Worm (Caenorhabditis elegans) whole organism, young adult: ENCODE data around the gene F26F12.8.

ENCODE experiments used
- B0261.1 ChIP-seq: sonication (generic microtip); optimal IDR thresholded peaks from 2 replicates; lab custom pipeline; 2016; ENCODE audit warnings: mild to moderate bottlenecking, missing genetic modification characterization, moderate library complexity, missing compliant biosample characterization
- F10E7.11 ChIP-seq: sonication (generic microtip); optimal IDR thresholded peaks from 2 replicates; lab custom pipeline; 2017; ENCODE audit warnings: mild to moderate bottlenecking, missing genetic modification characterization, moderate library complexity, missing compliant biosample characterization
- F23B12.7 ChIP-seq: sonication (generic microtip); optimal IDR thresholded peaks from 2 replicates; lab custom pipeline; 2017; ENCODE audit warnings: missing genetic modification characterization, mild to moderate bottlenecking, missing compliant biosample characterization, antibody characterized with exemption, moderate library complexity; ENCODE audit not compliant: insufficient read depth
- F33H1.4 ChIP-seq: fragments of 200-800 bp; sonication (Bioruptor generic); IDR thresholded peaks from 2 replicates; pipeline ENCODE4 v1.3.6; 2022; ENCODE audit warnings: missing genetic modification reagents, missing genetic modification characterization, missing compliant biosample characterization
- F57A8.1 ChIP-seq: fragments of 200-800 bp; sonication (Bioruptor generic); optimal IDR thresholded peaks from 2 replicates; lab custom pipeline; 2018; ENCODE audit warnings: mild to moderate bottlenecking, missing genetic modification characterization, moderate library complexity, missing compliant biosample characterization
- K11D2.4 ChIP-seq: fragments of 200-800 bp; sonication (Bioruptor generic); IDR thresholded peaks from 2 replicates; pipeline ENCODE4 v1.3.6; 2022; ENCODE audit warnings: missing genetic modification reagents, missing genetic modification characterization, missing compliant biosample characterization
- K12H6.12 ChIP-seq: fragments of 200-800 bp; sonication (Bioruptor generic); optimal IDR thresholded peaks from 2 replicates; lab custom pipeline; 2018; ENCODE audit warnings: mild to moderate bottlenecking, missing genetic modification characterization, missing compliant biosample characterization
- Y53F4B.3 ChIP-seq: fragments of 200-800 bp; sonication (Bioruptor generic); IDR thresholded peaks from 2 replicates; pipeline ENCODE4 v1.3.6; 2022; ENCODE audit warnings: missing genetic modification reagents, missing genetic modification characterization, missing compliant biosample characterization
- akir-1 ChIP-seq: fragments of 200-800 bp; sonication (Bioruptor generic); optimal IDR thresholded peaks from 2 replicates; lab custom pipeline; 2018; ENCODE audit warnings: mild to moderate bottlenecking, missing genetic modification characterization, moderate library complexity, missing compliant biosample characterization
- aptf-2 ChIP-seq: fragments of 200-800 bp; sonication (Bioruptor generic); conservative IDR thresholded peaks from 2 replicates; pipeline ENCODE4 v1.3.6; 2022; ENCODE audit warnings: missing genetic modification reagents, missing genetic modification characterization, missing compliant biosample characterization
- attf-5 ChIP-seq: fragments of 200-800 bp; sonication (Bioruptor generic); optimal IDR thresholded peaks from 2 replicates; lab custom pipeline; 2018; ENCODE audit warnings: mild to moderate bottlenecking, missing genetic modification characterization, missing compliant biosample characterization
- ccch-3 ChIP-seq: fragments of 200-800 bp; sonication (Bioruptor generic); optimal IDR thresholded peaks from 2 replicates; lab custom pipeline; 2018; ENCODE audit warnings: mild to moderate bottlenecking, missing genetic modification characterization, missing compliant biosample characterization
- cebp-1 ChIP-seq, 2 experiments: fragments of 200-800 bp in 1 of 2; sonication (Bioruptor generic) in 1 of 2; sonication (generic microtip) in 1 of 2; IDR thresholded peaks in 1 of 2; optimal IDR thresholded peaks in 1 of 2; 2 replicates each; pipeline versions ENCODE4 v1.3.6 to Lab custom; 2017 to 2022; ENCODE audit warnings: missing compliant biosample characterization in 2 of 2, missing genetic modification characterization in 2 of 2, mild to moderate bottlenecking in 1 of 2, missing genetic modification reagents in 1 of 2, moderate library complexity in 1 of 2
- cebp-2 ChIP-seq: fragments of 200-800 bp; sonication (Bioruptor generic); IDR thresholded peaks from 2 replicates; pipeline ENCODE4 v1.3.6; 2022; ENCODE audit warnings: missing genetic modification characterization, missing compliant biosample characterization
- ceh-91 ChIP-seq: fragments of 200-800 bp; sonication (Bioruptor generic); IDR thresholded peaks from 2 replicates; pipeline ENCODE4 v1.3.6; 2022; ENCODE audit warnings: missing genetic modification reagents, missing genetic modification characterization, missing compliant biosample characterization
- die-1 ChIP-seq: sonication (generic microtip); optimal IDR thresholded peaks from 2 replicates; lab custom pipeline; 2016; ENCODE audit warnings: missing genotype, mild to moderate bottlenecking, missing genetic modification characterization, missing compliant biosample characterization
- dox-1 ChIP-seq: fragments of 200-800 bp; sonication (Bioruptor generic); IDR thresholded peaks from 2 replicates; pipeline ENCODE4 v1.3.6; 2022; ENCODE audit warnings: missing genetic modification reagents, missing genetic modification characterization, missing compliant biosample characterization
- dpl-1 ChIP-seq: fragments of 150-350 bp; optimal IDR thresholded peaks from 2 replicates; lab custom pipeline; 2014; ENCODE audit warnings: missing biosample characterization, missing genetic modification reagents, missing genetic modification characterization
- efl-1 ChIP-seq: fragments of 150-350 bp; optimal IDR thresholded peaks from 2 replicates; lab custom pipeline; 2014; ENCODE audit warnings: missing biosample characterization, missing genetic modification reagents, missing genetic modification characterization
- hlh-12 ChIP-seq: sonication (generic microtip); optimal IDR thresholded peaks from 2 replicates; lab custom pipeline; 2016; ENCODE audit warnings: missing genetic modification characterization, missing compliant biosample characterization
- hlh-26 ChIP-seq: fragments of 200-800 bp; sonication (Bioruptor generic); conservative IDR thresholded peaks from 2 replicates; pipeline ENCODE4 v1.3.6; 2022; ENCODE audit warnings: missing genetic modification reagents, missing genetic modification characterization, missing compliant biosample characterization
- lin-35 ChIP-seq, 3 experiments: fragments of 150-350 bp in 2 of 3; sonication (generic microtip) in 1 of 3; optimal IDR thresholded peaks; 2 replicates each; lab custom pipeline; 2014 to 2018; ENCODE audit warnings: missing biosample characterization in 3 of 3, missing genetic modification characterization in 3 of 3, missing genetic modification reagents in 3 of 3
- lin-40 ChIP-seq: sonication (generic microtip); optimal IDR thresholded peaks from 2 replicates; lab custom pipeline; 2016; ENCODE audit warnings: missing genetic modification characterization, mild to moderate bottlenecking, missing compliant biosample characterization, missing genotype, missing genetic modification reagents
- lin-54 ChIP-seq: fragments of 200-800 bp; sonication (Bioruptor generic); optimal IDR thresholded peaks from 2 replicates; lab custom pipeline; 2018; ENCODE audit warnings: mild to moderate bottlenecking, missing genetic modification characterization, missing compliant biosample characterization
- lsl-1 ChIP-seq: fragments of 200-800 bp; sonication (Bioruptor generic); optimal IDR thresholded peaks from 2 replicates; lab custom pipeline; 2018; ENCODE audit warnings: mild to moderate bottlenecking, missing genetic modification characterization, moderate library complexity, missing compliant biosample characterization
- madf-10 ChIP-seq: sonication (generic microtip); optimal IDR thresholded peaks from 2 replicates; lab custom pipeline; 2016; ENCODE audit warnings: mild to moderate bottlenecking, missing genetic modification characterization, missing compliant biosample characterization
- madf-3 ChIP-seq: fragments of 200-800 bp; sonication (Bioruptor generic); IDR thresholded peaks from 2 replicates; pipeline ENCODE4 v1.3.6; 2022; ENCODE audit warnings: missing genetic modification reagents, missing genetic modification characterization, missing compliant biosample characterization
- madf-6 ChIP-seq: fragments of 200-800 bp; sonication (Bioruptor generic); IDR thresholded peaks from 2 replicates; pipeline ENCODE4 v1.3.6; 2022; ENCODE audit warnings: missing genetic modification reagents, missing genetic modification characterization, missing compliant biosample characterization
- mes-4 ChIP-seq: sonication (generic microtip); optimal IDR thresholded peaks from 2 replicates; lab custom pipeline; 2016; ENCODE audit warnings: missing genotype, missing genetic modification characterization, missing compliant biosample characterization
- nfya-1 ChIP-seq: sonication (generic microtip); optimal IDR thresholded peaks from 2 replicates; lab custom pipeline; 2017; ENCODE audit warnings: antibody characterized with exemption, missing compliant biosample characterization, missing genetic modification characterization, borderline replicate concordance; ENCODE audit not compliant: insufficient read depth
- nhr-120 ChIP-seq: fragments of 200-800 bp; sonication (Bioruptor generic); IDR thresholded peaks from 2 replicates; pipeline ENCODE4 v1.3.6; 2022; ENCODE audit warnings: missing genetic modification characterization, missing compliant biosample characterization
- nhr-80 ChIP-seq: sonication (generic microtip); optimal IDR thresholded peaks from 2 replicates; lab custom pipeline; 2016; ENCODE audit warnings: missing genetic modification characterization, missing compliant biosample characterization
- pha-4 ChIP-seq: fragments of 150-350 bp; sonication (generic microtip); optimal IDR thresholded peaks from 2 replicates; lab custom pipeline; 2014; ENCODE audit warnings: missing biosample characterization, missing genetic modification reagents, missing genetic modification characterization
- repo-1 ChIP-seq: sonication (generic microtip); optimal IDR thresholded peaks from 2 replicates; lab custom pipeline; 2017; ENCODE audit warnings: mild to moderate bottlenecking, missing genetic modification characterization, missing compliant biosample characterization
- sea-2 ChIP-seq: fragments of 200-800 bp; sonication (Bioruptor generic); IDR thresholded peaks from 2 replicates; pipeline ENCODE4 v1.3.6; 2022; ENCODE audit warnings: missing genetic modification characterization, missing compliant biosample characterization
- snpc-1.1 ChIP-seq: sonication (generic microtip); optimal IDR thresholded peaks from 2 replicates; lab custom pipeline; 2017; ENCODE audit warnings: missing genetic modification characterization, mild to moderate bottlenecking, missing compliant biosample characterization, antibody characterized with exemption, moderate library complexity, missing genotype, missing genetic modification reagents; ENCODE audit not compliant: insufficient read depth
- somi-1 ChIP-seq: fragments of 200-800 bp; sonication (Bioruptor generic); optimal IDR thresholded peaks from 2 replicates; lab custom pipeline; 2018; ENCODE audit warnings: mild to moderate bottlenecking, missing genetic modification characterization, missing compliant biosample characterization
- unc-62 ChIP-seq: fragments of 150-350 bp; optimal IDR thresholded peaks from 2 replicates; lab custom pipeline; 2014; ENCODE audit warnings: missing biosample characterization, missing genetic modification reagents, missing genetic modification characterization
- zim-3 ChIP-seq: sonication (generic microtip); optimal IDR thresholded peaks from 2 replicates; lab custom pipeline; 2017; ENCODE audit warnings: mild to moderate bottlenecking, missing genetic modification characterization, moderate library complexity, missing compliant biosample characterization
- ztf-25 ChIP-seq: fragments of 200-800 bp; sonication (Bioruptor generic); IDR thresholded peaks from 2 replicates; pipeline ENCODE4 v1.3.6; 2022; ENCODE audit warnings: missing genetic modification reagents, missing genetic modification characterization, missing compliant biosample characterization
- ztf-26 ChIP-seq: sonication (generic microtip); optimal IDR thresholded peaks from 2 replicates; lab custom pipeline; 2017; ENCODE audit warnings: missing genetic modification characterization, missing compliant biosample characterization

Gene F26F12.8

ce11 chrV:5825478-5825877 is 36.9 kb downstream of the F26F12.8 start (continued):
- TF ChIP-seq attf-5 (GFP tag; lab: Kevin White, UChicago): no peak
- TF ChIP-seq ztf-25: no peak
- no peak for TF ChIP-seq zim-3 (tag; lab: Kevin White, UChicago)
- no peak for TF ChIP-seq hlh-26 (GFP tag; lab: Robert Waterston, UW)
- TF ChIP-seq F33H1.4 (GFP tag; lab: Robert Waterston, UW): peak; percentile 74
- TF ChIP-seq madf-10 (tag; lab: Kevin White, UChicago): no peak
- no peak for TF ChIP-seq ccch-3 (GFP tag; lab: Kevin White, UChicago)
- no peak for TF ChIP-seq aptf-2 (GFP tag; lab: Robert Waterston, UW)
- TF ChIP-seq cebp-2 (GFP tag; lab: Robert Waterston, UW): no peak
- no peak for TF ChIP-seq B0261.1 (tag; lab: Kevin White, UChicago)
- peak; percentile 55 for TF ChIP-seq lsl-1
- no peak for TF ChIP-seq F10E7.11 (tag; lab: Kevin White, UChicago)
- no peak for TF ChIP-seq repo-1 (tag; lab: Kevin White, UChicago)
- TF ChIP-seq dpl-1 (GFP tag; lab: Kevin White, UChicago): no peak
- TF ChIP-seq mes-4 (tag; lab: Kevin White, UChicago): no peak
- no peak for TF ChIP-seq nhr-120
- 0 out of 2 replicates have a peak, but pooled peaks have one; percentile 37 for TF ChIP-seq ceh-91
- no peak for TF ChIP-seq Y53F4B.3 (GFP tag; lab: Robert Waterston, UW)
- TF ChIP-seq efl-1 (GFP tag; lab: Kevin White, UChicago): peak; percentile 19
- TF ChIP-seq nhr-80 (tag; lab: Kevin White, UChicago): no peak
- no peak for TF ChIP-seq unc-62 (GFP tag; lab: Kevin White, UChicago)
- TF ChIP-seq madf-6 (GFP tag; lab: Robert Waterston, UW): 0 out of 2 replicates have a peak, but pooled peaks have one; percentile 10

ce11 chrV:5822968-5823367 is 39.4 kb downstream of the F26F12.8 start:
- no peak for TF ChIP-seq efl-1 (GFP tag; lab: Kevin White, UChicago)
- TF ChIP-seq sea-2 (GFP tag; lab: Robert Waterston, UW): no peak
- TF ChIP-seq hlh-12 (tag; lab: Kevin White, UChicago): no peak
- peak; percentile 61; the same call in 1 of the 2 replicates for TF ChIP-seq cebp-1 (GFP tag; IDR thresholded peaks at IDR 0.05; lab: Robert Waterston, UW)
- peak; percentile 87 for TF ChIP-seq cebp-1 (tag; optimal IDR thresholded peaks at IDR 0.05; lab: Kevin White, UChicago)
- TF ChIP-seq F23B12.7 (tag; lab: Kevin White, UChicago): no peak
- TF ChIP-seq K11D2.4 (GFP tag; lab: Robert Waterston, UW): 0 out of 2 replicates have a peak, but pooled peaks have one; percentile 32
- peak; percentile 85 for TF ChIP-seq nhr-80 (tag; lab: Kevin White, UChicago)
- peak; percentile 70 for TF ChIP-seq lin-40 (tag; lab: Kevin White, UChicago)
- no peak for TF ChIP-seq unc-62 (GFP tag; lab: Kevin White, UChicago)
- TF ChIP-seq snpc-1.1 (tag; lab: Kevin White, UChicago): no peak
- no peak for TF ChIP-seq K12H6.12 (tag; lab: Kevin White, UChicago)
- no peak for TF ChIP-seq madf-3
- TF ChIP-seq die-1 (tag; lab: Kevin White, UChicago): peak; percentile 14
- 0 out of 2 replicates have a peak, but pooled peaks have one; percentile 16 for TF ChIP-seq dox-1 (GFP tag; lab: Robert Waterston, UW)
- TF ChIP-seq zim-3 (tag; lab: Kevin White, UChicago): no peak
- no peak for TF ChIP-seq mes-4 (tag; lab: Kevin White, UChicago)
- peak; percentile 67 for TF ChIP-seq somi-1 (GFP tag; lab: Kevin White, UChicago)
- no peak for TF ChIP-seq lin-54 (GFP tag; lab: Kevin White, UChicago)
- peak; percentile 62 for TF ChIP-seq ztf-26 (tag; lab: Kevin White, UChicago)
- TF ChIP-seq nfya-1 (tag; lab: Kevin White, UChicago): no peak
- TF ChIP-seq F57A8.1: no peak
- no peak for TF ChIP-seq akir-1
- TF ChIP-seq lin-35 (GFP tag; optimal IDR thresholded peaks at IDR 0.05; lab: Kevin White, UChicago): no peak
- TF ChIP-seq pha-4 (tag; lab: Kevin White, UChicago): no peak
